Worm (Caenorhabditis elegans) whole organism, mixed stage, embryonic: ENCODE measurements around the gene R07C3.3.
A peak's percentile ranks its signal among the peaks of the same experiment; 100 is the strongest.
"Not testable (repeated sequence)": the region's sequence is repeated elsewhere in the genome, so short reads cannot be mapped to it uniquely, and the experiment has no call there.

Experiments used
- bed-3 ChIP-seq: fragments of 200-800 bp; sonication (Bioruptor generic); optimal IDR thresholded peaks from 3 replicates; lab custom pipeline; 2018; ENCODE audit warnings: mild to moderate bottlenecking, missing genetic modification characterization, moderate library complexity, missing compliant biosample characterization
- blmp-1 ChIP-seq: fragments of 150-350 bp; optimal IDR thresholded peaks from 2 replicates; lab custom pipeline; 2014; ENCODE audit warnings: missing biosample characterization, missing genetic modification characterization
- ceh-39 ChIP-seq: fragments of 150-350 bp; optimal IDR thresholded peaks from 2 replicates; lab custom pipeline; 2014; ENCODE audit warnings: missing biosample characterization, missing genetic modification characterization
- ceh-83 ChIP-seq: fragments of 200-800 bp; sonication (Bioruptor generic); optimal IDR thresholded peaks from 2 replicates; lab custom pipeline; 2018; ENCODE audit warnings: mild to moderate bottlenecking, missing genetic modification characterization, missing compliant biosample characterization
- ces-1 ChIP-seq: fragments of 150-350 bp; optimal IDR thresholded peaks from 2 replicates; lab custom pipeline; 2014; ENCODE audit warnings: missing biosample characterization, missing genetic modification reagents, missing genetic modification characterization
- cnd-1 ChIP-seq: fragments of 200-800 bp; sonication (Bioruptor generic); optimal IDR thresholded peaks from 2 replicates; lab custom pipeline; 2018; ENCODE audit warnings: mild to moderate bottlenecking, missing genetic modification characterization, missing compliant biosample characterization
- drap-1 ChIP-seq: fragments of 200-800 bp; sonication (Bioruptor generic); optimal IDR thresholded peaks from 3 replicates; lab custom pipeline; 2018; ENCODE audit warnings: mild to moderate bottlenecking, missing genetic modification characterization, missing compliant biosample characterization
- elt-1 ChIP-seq: sonication (generic microtip); optimal IDR thresholded peaks from 2 replicates; lab custom pipeline; 2017; ENCODE audit warnings: missing genetic modification characterization, mild to moderate bottlenecking, missing compliant biosample characterization, antibody characterized with exemption, moderate library complexity, borderline replicate concordance; ENCODE audit not compliant: insufficient read depth
- elt-3 ChIP-seq: fragments of 150-350 bp; optimal IDR thresholded peaks from 2 replicates; lab custom pipeline; 2014; ENCODE audit warnings: missing biosample characterization, missing genetic modification characterization
- hlh-1 ChIP-seq: fragments of 150-350 bp; optimal IDR thresholded peaks from 2 replicates; lab custom pipeline; 2014; ENCODE audit warnings: missing biosample characterization, missing genetic modification reagents, missing genetic modification characterization
- lin-13 ChIP-seq: fragments of 150-350 bp; optimal IDR thresholded peaks from 2 replicates; lab custom pipeline; 2014; ENCODE audit warnings: missing biosample characterization, missing genetic modification characterization
- lin-32 ChIP-seq: fragments of 200-800 bp; sonication (Bioruptor generic); optimal IDR thresholded peaks from 2 replicates; lab custom pipeline; 2018; ENCODE audit warnings: mild to moderate bottlenecking, missing genetic modification characterization, missing compliant biosample characterization
- lsy-2 ChIP-seq: fragments of 150-350 bp; optimal IDR thresholded peaks from 2 replicates; lab custom pipeline; 2014; ENCODE audit warnings: missing biosample characterization, missing genetic modification characterization
- mls-2 ChIP-seq: sonication (generic microtip); optimal IDR thresholded peaks from 2 replicates; lab custom pipeline; 2016; ENCODE audit warnings: mild to moderate bottlenecking, missing genetic modification characterization, moderate library complexity, missing compliant biosample characterization
- nhr-2 ChIP-seq: fragments of 150-350 bp; optimal IDR thresholded peaks from 2 replicates; lab custom pipeline; 2014; ENCODE audit warnings: missing biosample characterization, missing genetic modification characterization
- nhr-237 ChIP-seq: fragments of 150-350 bp; optimal IDR thresholded peaks from 2 replicates; lab custom pipeline; 2014; ENCODE audit warnings: missing biosample characterization, missing genetic modification characterization
- nhr-28 ChIP-seq: fragments of 150-350 bp; optimal IDR thresholded peaks from 2 replicates; lab custom pipeline; 2014; ENCODE audit warnings: missing biosample characterization, missing genetic modification characterization
- nhr-76 ChIP-seq: sonication (generic microtip); optimal IDR thresholded peaks from 2 replicates; lab custom pipeline; 2017; ENCODE audit warnings: missing biosample characterization, missing genetic modification characterization
- sem-2 ChIP-seq: fragments of 200-800 bp; sonication (Bioruptor generic); optimal IDR thresholded peaks from 2 replicates; lab custom pipeline; 2018; ENCODE audit warnings: mild to moderate bottlenecking, missing genetic modification characterization, missing compliant biosample characterization
- sptf-1 ChIP-seq: sonication (generic microtip); optimal IDR thresholded peaks from 2 replicates; lab custom pipeline; 2017; ENCODE audit warnings: mild to moderate bottlenecking, missing genetic modification characterization, moderate library complexity, missing compliant biosample characterization
- unc-120 ChIP-seq: sonication (generic microtip); optimal IDR thresholded peaks from 2 replicates; lab custom pipeline; 2017; ENCODE audit warnings: missing genetic modification characterization, missing compliant biosample characterization; ENCODE audit not compliant: poor library complexity, severe bottlenecking
- unc-39 ChIP-seq: fragments of 150-350 bp; optimal IDR thresholded peaks from 2 replicates; lab custom pipeline; 2014; ENCODE audit warnings: missing biosample characterization, missing genetic modification characterization
- unc-62 ChIP-seq: fragments of 150-350 bp; optimal IDR thresholded peaks from 2 replicates; lab custom pipeline; 2014; ENCODE audit warnings: missing biosample characterization, missing genetic modification reagents, missing genetic modification characterization
- zip-8 ChIP-seq: fragments of 150-350 bp; optimal IDR thresholded peaks from 2 replicates; lab custom pipeline; 2014; ENCODE audit warnings: missing biosample characterization, missing genetic modification characterization
- ztf-11 ChIP-seq: fragments of 150-350 bp; optimal IDR thresholded peaks from 2 replicates; lab custom pipeline; 2014; ENCODE audit warnings: missing biosample characterization, missing genetic modification characterization

Gene R07C3.3

DNA sequence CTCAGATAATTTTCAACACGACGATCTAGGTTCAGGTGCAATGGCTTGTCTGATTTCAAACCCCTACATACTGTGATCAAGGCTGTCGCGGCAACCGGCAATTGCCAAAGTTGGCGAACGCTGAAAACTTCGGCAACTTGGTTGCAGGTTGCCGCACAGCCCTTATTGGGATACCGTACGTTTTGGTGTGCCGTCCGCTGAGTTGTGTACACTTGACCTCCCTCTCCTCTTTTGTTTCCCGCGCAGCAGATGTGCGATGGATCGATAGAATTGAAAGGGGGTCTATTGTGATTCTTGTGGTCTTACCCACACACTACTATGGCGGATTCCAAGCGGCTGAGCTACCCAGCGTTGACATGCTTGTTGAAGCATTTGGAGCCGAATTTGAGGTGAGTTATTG is 21.6 kb downstream of the R07C3.3 start, which contains the start of the genes C32B5.18 and C32B5.7:
Gene C32B5.18, plus strand, starts transcription at position 301 of the 400 bp plus-strand sequence.
Gene C32B5.7, plus strand, starts transcription at position 311 of the 400 bp plus-strand sequence.
- TF ChIP-seq nhr-2 (tag; lab: Kevin White, UChicago) (peak; percentile 13), hlh-1 (tag; lab: Kevin White, UChicago) (no peak), elt-3 (no peak), ceh-39 (tag; lab: Kevin White, UChicago) (peak; percentile 20), cnd-1 (tag; lab: Kevin White, UChicago) (peak; percentile 35), unc-120 (tag; lab: Kevin White, UChicago) (no peak)

DNA sequence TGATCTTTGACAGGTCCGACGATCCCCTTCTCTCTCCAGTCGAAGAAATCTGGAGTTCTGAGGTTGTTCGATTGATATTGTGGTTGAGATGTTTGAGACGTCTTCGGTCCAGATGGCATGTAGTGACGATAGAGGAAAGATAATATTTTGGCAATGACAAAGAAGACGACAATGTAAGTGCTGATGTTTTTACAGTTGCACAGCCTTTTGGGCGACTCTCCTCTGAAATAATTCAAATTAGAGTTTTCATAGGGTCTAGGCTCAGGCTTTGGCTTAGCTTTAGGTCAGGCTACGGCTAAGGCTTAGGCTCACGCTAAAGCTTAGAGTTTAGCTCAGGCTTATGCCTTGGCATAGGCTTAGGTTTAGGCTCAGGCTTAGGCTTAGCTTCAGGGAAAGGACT is 23.3 kb downstream of the R07C3.3 start, which contains the start of gene C32B5.13:
Gene C32B5.13, minus strand, starts transcription at position 101 of the 400 bp plus-strand sequence.
- TF ChIP-seq hlh-1 (tag; lab: Kevin White, UChicago), result no peak
- no peak for TF ChIP-seq elt-1 (tag; lab: Kevin White, UChicago)
- TF ChIP-seq lin-13 (tag; lab: Kevin White, UChicago), result no peak
- TF ChIP-seq unc-62 (GFP tag; lab: Kevin White, UChicago), result no peak
- no peak for TF ChIP-seq ces-1 (GFP tag; lab: Kevin White, UChicago)
- no peak for TF ChIP-seq sem-2 (GFP tag; lab: Kevin White, UChicago)
- TF ChIP-seq unc-120 (tag; lab: Kevin White, UChicago), result no peak
- TF ChIP-seq mls-2 (tag; lab: Kevin White, UChicago), result no peak

DNA sequence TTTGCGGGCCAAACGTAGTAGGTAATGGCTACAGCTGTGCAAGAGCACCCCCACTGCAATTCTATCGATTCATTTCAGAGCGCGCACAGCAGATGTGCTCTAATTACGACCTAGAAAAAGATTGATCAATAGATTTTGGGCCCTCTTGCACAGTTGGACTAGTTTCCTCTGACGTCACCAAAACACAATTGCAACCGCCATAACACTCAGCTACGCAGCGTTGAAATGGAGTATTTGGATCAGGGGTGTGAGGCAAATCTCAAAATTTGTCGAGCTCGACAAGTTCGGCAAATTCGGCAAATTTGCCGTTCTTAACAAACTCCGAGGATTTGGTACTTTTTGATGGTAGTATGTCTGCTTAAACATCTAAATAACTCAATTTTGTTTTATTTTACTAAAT is 28.3 kb downstream of the R07C3.3 start, which contains the start of gene fbxc-18:
Gene fbxc-18, minus strand, starts transcription at position 101 of the 400 bp plus-strand sequence.
- TF ChIP-seq lin-32 (GFP tag; lab: Kevin White, UChicago); unc-120 (tag; lab: Kevin White, UChicago); unc-39: not testable (repeated sequence)
- TF ChIP-seq, all 35 proteins: peak for 0; not testable (repeated sequence) for 35

DNA sequence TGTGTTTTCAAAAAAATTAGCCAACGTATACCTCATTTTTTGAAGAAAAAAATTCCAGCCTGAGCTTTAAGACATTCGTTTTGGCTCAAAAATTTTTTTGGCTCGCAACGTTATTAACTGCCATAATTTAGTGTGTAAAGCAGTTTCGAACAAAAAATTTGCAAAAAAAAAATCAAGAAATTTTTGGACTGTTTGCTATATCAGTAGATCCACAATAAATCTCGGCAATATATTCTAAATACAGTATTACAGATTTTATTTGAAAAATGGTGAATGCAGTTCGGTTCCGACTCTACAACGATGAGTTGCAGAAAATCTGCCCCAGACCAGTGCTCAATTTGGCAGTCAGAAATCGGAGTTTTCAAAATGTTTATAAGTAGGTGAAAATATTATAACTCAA is 29.5 kb downstream of the R07C3.3 start, which contains the start of gene C32B5.6:
Gene C32B5.6, plus strand, starts transcription at position 301 of the 400 bp plus-strand sequence.
- not testable (repeated sequence) for TF ChIP-seq sem-2 (GFP tag; lab: Kevin White, UChicago); ceh-39 (tag; lab: Kevin White, UChicago); ces-1 (GFP tag; lab: Kevin White, UChicago)

DNA sequence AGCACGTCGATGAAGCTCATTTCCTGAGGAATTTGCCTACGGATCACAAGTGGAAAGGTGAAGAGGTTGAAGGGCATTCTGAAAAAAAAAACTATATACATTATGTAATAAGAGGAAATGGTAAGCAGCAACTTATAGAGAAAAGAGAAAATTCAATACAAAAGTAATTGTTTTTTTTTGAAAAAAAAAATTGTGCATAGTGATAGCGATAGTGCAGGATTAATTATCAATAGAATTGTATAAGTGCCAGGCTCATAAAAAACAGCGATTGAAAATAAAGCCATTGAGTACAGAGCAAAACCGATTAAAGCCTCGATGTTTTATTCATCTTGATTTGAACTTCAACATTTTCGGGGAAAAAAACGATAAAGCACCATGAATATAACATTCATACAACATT is 34.2 kb downstream of the R07C3.3 start, which contains the start of gene C32B5.15:
Gene C32B5.15, minus strand, starts transcription at position 101 of the 400 bp plus-strand sequence.
- TF ChIP-seq blmp-1 (tag; lab: Kevin White, UChicago) (no peak), sptf-1 (no peak), sem-2 (GFP tag; lab: Kevin White, UChicago) (no peak), elt-1 (tag; lab: Kevin White, UChicago) (no peak), unc-39 (no peak), ceh-83 (no peak), cnd-1 (tag; lab: Kevin White, UChicago) (no peak), drap-1 (GFP tag; lab: Kevin White, UChicago) (no peak), lsy-2 (tag; lab: Kevin White, UChicago) (no peak), nhr-237 (no peak), elt-3 (no peak), ces-1 (GFP tag; lab: Kevin White, UChicago) (no peak), unc-62 (GFP tag; lab: Kevin White, UChicago) (no peak), lin-13 (tag; lab: Kevin White, UChicago) (no peak), ztf-11 (no peak), nhr-76 (tag; lab: Kevin White, UChicago) (no peak), zip-8 (tag; lab: Kevin White, UChicago) (no peak)
- TF ChIP-seq, all 35 proteins: peak for 0

DNA sequence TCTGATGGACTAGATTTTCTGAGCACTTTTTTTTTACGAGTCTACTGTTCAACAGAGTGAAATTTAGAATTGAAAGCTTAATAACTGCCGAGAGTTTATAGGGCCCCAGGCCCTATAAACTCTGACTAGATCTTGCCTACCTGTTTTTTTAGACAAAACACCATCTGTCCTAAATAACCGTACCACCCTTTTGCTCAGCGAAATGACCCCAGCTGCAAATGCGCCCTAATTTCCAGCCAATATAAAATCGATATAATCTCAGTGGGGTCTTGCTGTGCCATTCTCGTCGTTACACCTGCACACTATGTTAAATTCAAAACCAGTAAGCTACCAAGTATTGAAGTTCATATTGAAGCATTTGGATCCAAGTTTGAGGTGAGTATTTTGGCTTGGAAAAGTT is 35.4 kb downstream of the R07C3.3 start, which contains the start of gene fbxc-14:
Gene fbxc-14, plus strand, starts transcription at position 301 of the 400 bp plus-strand sequence.
- TF ChIP-seq lin-32 (GFP tag; lab: Kevin White, UChicago) (no peak), bed-3 (GFP tag; lab: Kevin White, UChicago) (no peak), sem-2 (GFP tag; lab: Kevin White, UChicago) (no peak), blmp-1 (tag; lab: Kevin White, UChicago) (no peak), nhr-28 (tag; lab: Kevin White, UChicago) (no peak)
